Worm (Caenorhabditis elegans) whole organism, late embryonic: ENCODE data around the gene C16A11.2.

Source experiments
- ama-1 ChIP-seq: fragments of 150-350 bp; optimal IDR thresholded peaks from 2 replicates; lab custom pipeline; 2014
- ceh-9 ChIP-seq: sonication (generic microtip); optimal IDR thresholded peaks from 2 replicates; lab custom pipeline; 2016; ENCODE audit warnings: mild to moderate bottlenecking, missing genetic modification characterization, inconsistent platforms, missing compliant biosample characterization
- dmd-4 ChIP-seq: sonication (generic microtip); optimal IDR thresholded peaks from 2 replicates; lab custom pipeline; 2016; ENCODE audit warnings: borderline replicate concordance, missing genetic modification characterization, missing compliant biosample characterization
- madf-2 ChIP-seq: sonication (generic microtip); optimal IDR thresholded peaks from 2 replicates; lab custom pipeline; 2017; ENCODE audit warnings: missing genetic modification characterization, missing compliant biosample characterization
- pag-3 ChIP-seq: sonication (generic microtip); optimal IDR thresholded peaks from 2 replicates; lab custom pipeline; 2016; ENCODE audit warnings: missing compliant biosample characterization, missing genetic modification characterization, borderline replicate concordance
- pha-4 ChIP-seq: fragments of 150-350 bp; optimal IDR thresholded peaks from 2 replicates; lab custom pipeline; 2018; ENCODE audit warnings: missing biosample characterization, missing genetic modification reagents, missing genetic modification characterization
- pqm-1 ChIP-seq: sonication (generic microtip); optimal IDR thresholded peaks from 2 replicates; lab custom pipeline; 2016; ENCODE audit warnings: missing genetic modification characterization, missing compliant biosample characterization
- unc-42 ChIP-seq: sonication (generic microtip); optimal IDR thresholded peaks from 2 replicates; lab custom pipeline; 2016; ENCODE audit warnings: missing genotype, missing genetic modification characterization, missing compliant biosample characterization

- TF ChIP-seq dmd-4, result no peak
- no peak for TF ChIP-seq ceh-9
- TF ChIP-seq ama-1 (lab: Kevin White, UChicago), result no peak
- no peak for TF ChIP-seq pha-4
- no peak for TF ChIP-seq pag-3 (tag; lab: Kevin White, UChicago)
- TF ChIP-seq madf-2, result no peak
- no peak for TF ChIP-seq pqm-1 (tag; lab: Kevin White, UChicago)
- no peak for TF ChIP-seq unc-42
These were observed 18.9 kb upstream of the C16A11.2 start, which contains the start of gene F31D5.1 for ce11 chrII:4219062-4219461.
